Worm (Caenorhabditis elegans): ENCODE measurements around the gene str-156.
A peak's percentile ranks its signal among the peaks of the same experiment; 100 is the strongest.

The str-156 gene

ce11 chrIV:4917774-4918173 is 4.6 kb downstream of the str-156 start, which contains the start of gene str-158 (continued):
- no peak for TF ChIP-seq C17E4.6 (GFP tag; IDR thresholded peaks at IDR 0.05)
- TF ChIP-seq mes-4 (tag; optimal IDR thresholded peaks at IDR 0.05): no peak
- TF ChIP-seq F49E8.2 (tag; optimal IDR thresholded peaks at IDR 0.05; ENCODE audit: insufficient read depth): no peak

- TF ChIP-seq ceh-40 (GFP tag; IDR thresholded peaks at IDR 0.05) (peak; percentile 85; the same call in 1 of the 2 replicates), hsf-1 (GFP tag; IDR thresholded peaks at IDR 0.05) (peak; percentile 97)
These were observed 7.4 kb downstream of the str-156 start for ce11 chrIV:4920595-4920994.

- TF ChIP-seq B0019.2 (GFP tag; conservative IDR thresholded peaks at IDR 0.05) (no peak), Y79H2A.3 (GFP tag; conservative IDR thresholded peaks at IDR 0.05) (no peak), tbp1 (GFP tag; optimal IDR thresholded peaks at IDR 0.05) (no peak), zim-3 (tag; optimal IDR thresholded peaks at IDR 0.05) (no peak), let-526 (GFP tag; IDR thresholded peaks at IDR 0.05) (no peak), zfh-2 (GFP tag; conservative IDR thresholded peaks at IDR 0.05) (no peak), unc-130 (GFP tag; optimal IDR thresholded peaks at IDR 0.05) (no peak), ceh-100 (GFP tag; IDR thresholded peaks at IDR 0.05) (no peak), lin-26 (GFP tag; IDR thresholded peaks at IDR 0.05) (no peak), madf-6 (GFP tag; IDR thresholded peaks at IDR 0.05) (no peak), F57C9.4 (tag; optimal IDR thresholded peaks at IDR 0.05) (no peak), ekl-4 (GFP tag; IDR thresholded peaks at IDR 0.05) (no peak), F57A8.1 (GFP tag; optimal IDR thresholded peaks at IDR 0.05) (no peak), efl-1 (GFP tag; optimal IDR thresholded peaks at IDR 0.05) (no peak)
These were observed 16.9 kb downstream of the str-156 start, which contains the start of gene Y9C9A.8 for ce11 chrIV:4930045-4930444. TSS of gene Y9C9A.8 (plus strand) at chrIV:4930345.

ce11 chrIV:4930754-4931322 is 17.6 kb downstream of the str-156 start:
- peak; percentile 89 for TF ChIP-seq attf-6 (GFP tag; IDR thresholded peaks at IDR 0.05)
- no peak for TF ChIP-seq unc-62 (GFP tag; optimal IDR thresholded peaks at IDR 0.05)
- no peak for TF ChIP-seq xnd-1 (tag; optimal IDR thresholded peaks at IDR 0.05)
- no peak; the same call in 1 of the 2 replicates for TF ChIP-seq ekl-4 (GFP tag; IDR thresholded peaks at IDR 0.05)
- TF ChIP-seq T07F8.4 (tag; optimal IDR thresholded peaks at IDR 0.05): peak; percentile 45
- TF ChIP-seq cebp-2 (GFP tag; IDR thresholded peaks at IDR 0.05): no peak
- no peak; the same call in 1 of the 2 replicates for TF ChIP-seq madf-6 (GFP tag; IDR thresholded peaks at IDR 0.05)
- TF ChIP-seq F57A8.1 (GFP tag; optimal IDR thresholded peaks at IDR 0.05): no peak
- TF ChIP-seq lag-1 (GFP tag; IDR thresholded peaks at IDR 0.05): no peak
- TF ChIP-seq athp-1 (tag; optimal IDR thresholded peaks at IDR 0.05): no peak
- no peak for TF ChIP-seq atf-7 (tag; optimal IDR thresholded peaks at IDR 0.05)
- TF ChIP-seq egrh-3 (GFP tag; IDR thresholded peaks at IDR 0.05): no peak
- no peak for TF ChIP-seq Y95B8A.8 (GFP tag; IDR thresholded peaks at IDR 0.05)
- no peak for TF ChIP-seq F23B12.7 (tag; optimal IDR thresholded peaks at IDR 0.05; ENCODE audit: insufficient read depth)
- TF ChIP-seq F33H1.4 (GFP tag; IDR thresholded peaks at IDR 0.05): peak; percentile 46
- TF ChIP-seq zfh-2 (GFP tag; conservative IDR thresholded peaks at IDR 0.05): no peak
- TF ChIP-seq aptf-2 (GFP tag; conservative IDR thresholded peaks at IDR 0.05): no peak
- no peak for TF ChIP-seq ceh-27 (GFP tag; optimal IDR thresholded peaks at IDR 0.05)
- TF ChIP-seq F22D6.2 (tag; optimal IDR thresholded peaks at IDR 0.05): no peak
- no peak for TF ChIP-seq repo-1 (tag; optimal IDR thresholded peaks at IDR 0.05)
- no peak for TF ChIP-seq dpl-1 (GFP tag; optimal IDR thresholded peaks at IDR 0.05)
- TF ChIP-seq ztf-26 (tag; optimal IDR thresholded peaks at IDR 0.05): peak; percentile 22
- TF ChIP-seq let-607 (tag; optimal IDR thresholded peaks at IDR 0.05): peak in 1 of 2 experiments; percentile 39
- no peak for TF ChIP-seq attf-3 (GFP tag; conservative IDR thresholded peaks at IDR 0.05)
- TF ChIP-seq F57C9.4 (tag; optimal IDR thresholded peaks at IDR 0.05): no peak
- no peak for TF ChIP-seq sea-2 (GFP tag; IDR thresholded peaks at IDR 0.05)
- no peak for TF ChIP-seq let-526 (GFP tag; IDR thresholded peaks at IDR 0.05)
- no peak for TF ChIP-seq dpff-1 (tag; optimal IDR thresholded peaks at IDR 0.05)
- TF ChIP-seq madf-3 (GFP tag; IDR thresholded peaks at IDR 0.05): no peak
- peak; percentile 37 for TF ChIP-seq him-1 (tag; optimal IDR thresholded peaks at IDR 0.05)
- TF ChIP-seq egl-44 (GFP tag; IDR thresholded peaks at IDR 0.05): peak; percentile 39; the same call in 1 of the 2 replicates

All from whole organism, young adult.